Fruit fly (Drosophila melanogaster) Kc167 (cell line): ENCODE data around the gene Ns4.

Experiments used
- Myc ChIP-seq: fragments of >200 bp; optimal IDR thresholded peaks from 2 replicates; lab custom pipeline; 2017; ENCODE audit warnings: missing external identifiers
- Sin3A ChIP-seq: fragments of >200 bp; optimal IDR thresholded peaks from 2 replicates; lab custom pipeline; 2018; ENCODE audit warnings: missing external identifiers
- h ChIP-seq: fragments of >200 bp; optimal IDR thresholded peaks from 3 replicates; lab custom pipeline; 2018; ENCODE audit warnings: missing external identifiers
- insv ChIP-seq: fragments of >200 bp; optimal IDR thresholded peaks from 3 replicates; lab custom pipeline; 2018; ENCODE audit warnings: missing external identifiers
- psq ChIP-seq: fragments of >200 bp; optimal IDR thresholded peaks from 2 replicates; lab custom pipeline; 2017; ENCODE audit warnings: missing external identifiers
- ttk ChIP-seq: sonication (Bioruptor generic); optimal IDR thresholded peaks from 2 replicates; lab custom pipeline; 2017; ENCODE audit warnings: missing external identifiers

The Ns4 gene

DNA sequence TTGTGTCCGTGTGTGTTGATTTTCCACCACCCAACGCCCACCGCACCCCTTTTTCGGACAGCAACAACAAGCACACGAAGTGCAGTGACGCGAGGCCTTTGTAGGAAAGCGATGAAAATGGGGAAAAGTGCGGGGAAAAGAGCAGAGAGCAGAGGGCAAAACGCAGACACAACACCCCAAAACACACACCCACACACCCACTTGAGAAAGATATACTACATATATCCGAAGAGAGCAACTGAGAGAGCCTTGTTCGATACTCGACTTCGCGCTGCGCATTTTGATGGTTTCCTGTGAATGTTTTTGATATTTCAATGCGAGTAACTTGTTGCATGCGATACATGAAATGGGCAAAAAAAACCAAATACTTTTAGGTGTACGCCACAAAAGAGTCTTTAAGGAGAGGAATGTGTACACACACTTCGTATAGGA, 51.5 kb downstream of the Ns4 start:
- TF ChIP-seq ttk (no peak), Myc (lab: Kevin White, UChicago) (no peak), h (lab: Kevin White, UChicago) (no peak), insv (no peak), Sin3A (lab: Kevin White, UChicago) (no peak), psq (lab: Kevin White, UChicago) (no peak)
